Fruit fly (Drosophila melanogaster) S2 (cell line): ENCODE data around the gene Naam.

Experiments
- CG8478 ChIP-seq: fragments of >200 bp; optimal IDR thresholded peaks from 2 replicates; lab custom pipeline; 2018
- CTCF ChIP-seq, 2 experiments: fragments of >200 bp; optimal IDR thresholded peaks; 2 replicates each; lab custom pipeline; 2018

dm6 chr3R:19725584-19725983 lies 54.3 kb downstream of the Naam start:
- TF ChIP-seq CTCF (optimal IDR thresholded peaks at IDR 0.05; lab: Kevin White, UChicago) (no peak), CG8478 (no peak)
